In the genomic region with DNA sequence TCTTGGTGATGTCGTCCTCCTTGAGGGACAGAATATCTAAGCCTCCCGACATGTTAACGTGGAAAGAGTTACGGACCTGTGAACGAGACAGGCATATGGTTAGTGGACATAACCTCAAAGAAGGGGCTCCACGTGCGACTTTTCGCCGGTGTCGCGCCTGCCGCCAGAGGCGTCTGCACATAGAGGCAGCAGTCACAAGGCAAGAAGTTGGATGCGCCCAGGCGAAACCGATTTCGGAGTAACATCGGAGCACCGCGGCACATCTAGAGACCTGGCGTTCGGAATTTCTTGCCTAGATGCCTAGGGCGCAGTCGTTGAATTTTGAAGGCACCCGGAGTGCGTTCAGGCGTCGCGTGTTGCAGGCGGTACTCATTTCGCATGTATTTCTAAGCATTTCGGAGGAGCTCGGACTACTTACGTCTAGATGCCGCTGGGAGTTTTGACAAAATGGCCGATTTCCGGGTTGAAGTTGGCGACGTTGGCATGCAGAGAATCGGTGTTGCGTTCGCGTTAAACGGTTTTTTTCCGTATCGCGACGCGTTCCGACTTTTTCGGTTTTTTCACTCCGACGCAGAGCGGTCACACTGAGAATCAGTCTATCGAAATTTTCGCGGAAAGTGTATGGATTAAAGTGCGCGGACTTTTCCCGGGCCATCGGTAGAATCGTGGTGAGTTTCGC, we compare ENCODE assay signal across 5 fruit fly cellular contexts.
TF ChIP-seq lines count a peak whose summit lies in the region.

sta (minus strand) TSS at position 574 of the 679 bp plus-strand sequence.
inc (plus strand) TSS at position 640 of the 679 bp plus-strand sequence.

TF ChIP-seq in whole organism, adult, 20 proteins besides CTCF, POLR2A, EP300 and RAD21 (continued from another document):
- TF ChIP-seq CG7101 (tag; optimal IDR thresholded peaks at IDR 0.05; lab: Kevin White, UChicago) (peak; percentile 89), tj (GFP tag; optimal IDR thresholded peaks at IDR 0.05; lab: Kevin White, UChicago) (peak; percentile 62), kay (GFP tag; lab: Kevin White, UChicago; ENCODE audit: borderline replicate concordance) (no peak), CG7045 (GFP tag; optimal IDR thresholded peaks at IDR 0.05; lab: Kevin White, UChicago) (peak; percentile 3)

TF ChIP-seq in whole organism, embryonic, 481 proteins besides CTCF, POLR2A, EP300 and RAD21 (continued from another document and continues in another):
- TF ChIP-seq Sox100B (GFP tag; optimal IDR thresholded peaks at IDR 0.05; lab: Kevin White, UChicago) (no peak), aop (GFP tag; IDR thresholded peaks at IDR 0.05; lab: Robert Waterston, UW) (no peak), sr (GFP tag; IDR thresholded peaks at IDR 0.05; lab: Robert Waterston, UW) (0 out of 3 replicates have a peak, but pooled peaks have one; percentile 8), dm (GFP tag; optimal IDR thresholded peaks at IDR 0.05; lab: Kevin White, UChicago) (peak; percentile 90), Sry-β (GFP tag; optimal IDR thresholded peaks at IDR 0.05; lab: Kevin White, UChicago) (peak; percentile 11), Dref (GFP tag; IDR thresholded peaks at IDR 0.05; lab: Robert Waterston, UW) (peak; percentile 72), CG17568 (GFP tag; optimal IDR thresholded peaks at IDR 0.05; lab: Kevin White, UChicago) (no peak), cg (GFP tag; optimal IDR thresholded peaks at IDR 0.05; lab: Kevin White, UChicago) (no peak), trem (tag; optimal IDR thresholded peaks at IDR 0.05; lab: Kevin White, UChicago) (peak; percentile 81), oc (tag; optimal IDR thresholded peaks at IDR 0.05; lab: Kevin White, UChicago) (peak; percentile 65), repo (GFP tag; optimal IDR thresholded peaks at IDR 0.05; lab: Kevin White, UChicago) (peak; percentile 54), Hsf (GFP tag; optimal IDR thresholded peaks at IDR 0.05; lab: Kevin White, UChicago) (peak; percentile 37), CG4820 (GFP tag; optimal IDR thresholded peaks at IDR 0.05; lab: Kevin White, UChicago) (no peak), seq (GFP tag; IDR thresholded peaks at IDR 0.05; lab: Robert Waterston, UW) (peak; percentile 41; the same call in 1 of the 2 replicates), C15 (GFP tag; IDR thresholded peaks at IDR 0.05; lab: Robert Waterston, UW) (0 out of 3 replicates have a peak, but pooled peaks have one; percentile 14), nmo (GFP tag; optimal IDR thresholded peaks at IDR 0.05; lab: Kevin White, UChicago) (peak; percentile 67), CG12769 (tag; optimal IDR thresholded peaks at IDR 0.05; lab: Kevin White, UChicago) (no peak), Mrtf (GFP tag; IDR thresholded peaks at IDR 0.05; lab: Robert Waterston, UW) (0 out of 3 replicates have a peak, but pooled peaks have one; percentile 48), HLH4C (GFP tag; IDR thresholded peaks at IDR 0.05; lab: Robert Waterston, UW; ENCODE audit: partially characterized antibody) (peak; percentile 64), gsb-n (tag; optimal IDR thresholded peaks at IDR 0.05; lab: Kevin White, UChicago) (peak; percentile 69), lilli (GFP tag; optimal IDR thresholded peaks at IDR 0.05; lab: Kevin White, UChicago) (peak; percentile 65), B-H2 (GFP tag; optimal IDR thresholded peaks at IDR 0.05; lab: Kevin White, UChicago) (peak; percentile 81), ci (GFP tag; IDR thresholded peaks at IDR 0.05; lab: Robert Waterston, UW) (peak; percentile 89), Ada2b (GFP tag; IDR thresholded peaks at IDR 0.05; lab: Robert Waterston, UW) (peak; percentile 10; the same call in 1 of the 2 replicates), CG13775 (GFP tag; optimal IDR thresholded peaks at IDR 0.05; lab: Kevin White, UChicago) (peak; percentile 47), CG1233 (GFP tag; optimal IDR thresholded peaks at IDR 0.05; lab: Kevin White, UChicago) (peak; percentile 64), her (GFP tag; optimal IDR thresholded peaks at IDR 0.05; lab: Kevin White, UChicago) (peak; percentile 83), gt (GFP tag; IDR thresholded peaks at IDR 0.05; lab: Robert Waterston, UW) (no peak), Ets65A (GFP tag; lab: Kevin White, UChicago) (no peak)

TF ChIP-seq in whole organism, prepupa, 60 proteins besides CTCF, POLR2A, EP300 and RAD21 (continued from another document and continues in another):
- TF ChIP-seq Blimp-1 (GFP tag; optimal IDR thresholded peaks at IDR 0.05; lab: Kevin White, UChicago) (peak; percentile 29), CG7368 (GFP tag; optimal IDR thresholded peaks at IDR 0.05; lab: Kevin White, UChicago) (peak; percentile 63), CG1621 (tag; optimal IDR thresholded peaks at IDR 0.05; lab: Kevin White, UChicago) (peak; percentile 86), CG4318 (GFP tag; optimal IDR thresholded peaks at IDR 0.05; lab: Kevin White, UChicago) (no peak), salr (GFP tag; optimal IDR thresholded peaks at IDR 0.05; lab: Kevin White, UChicago) (peak in 1 of 2 experiments; percentile 37), CG34406 (GFP tag; optimal IDR thresholded peaks at IDR 0.05; lab: Kevin White, UChicago) (peak; percentile 40), vri (GFP tag; optimal IDR thresholded peaks at IDR 0.05; lab: Kevin White, UChicago) (peak; percentile 64), CG8119 (GFP tag; IDR thresholded peaks at IDR 0.05; lab: Robert Waterston, UW) (peak; percentile 31; the same call in 1 of the 3 replicates), Sox15 (GFP tag; optimal IDR thresholded peaks at IDR 0.05; lab: Kevin White, UChicago) (no peak), Eip75B (GFP tag; optimal IDR thresholded peaks at IDR 0.05; lab: Kevin White, UChicago) (peak; percentile 51), fd85E (GFP tag; optimal IDR thresholded peaks at IDR 0.05; lab: Kevin White, UChicago) (peak; percentile 34), CG9139 (GFP tag; optimal IDR thresholded peaks at IDR 0.05; lab: Kevin White, UChicago) (peak; percentile 61), CG6854 (GFP tag; optimal IDR thresholded peaks at IDR 0.05; lab: Kevin White, UChicago) (peak; percentile 91), svp (GFP tag; lab: Kevin White, UChicago) (peak; percentile 65), Eip93F (GFP tag; optimal IDR thresholded peaks at IDR 0.05; lab: Kevin White, UChicago) (no peak), Gug (GFP tag; IDR thresholded peaks at IDR 0.05; lab: Robert Waterston, UW) (no peak), CG6163 (GFP tag; IDR thresholded peaks at IDR 0.05; lab: Robert Waterston, UW) (peak; percentile 76), CG8319 (GFP tag; optimal IDR thresholded peaks at IDR 0.05; lab: Kevin White, UChicago) (peak; percentile 10), lz (GFP tag; optimal IDR thresholded peaks at IDR 0.05; lab: Kevin White, UChicago) (peak; percentile 43), spab (GFP tag; optimal IDR thresholded peaks at IDR 0.05; lab: Kevin White, UChicago) (peak; percentile 10), dac (GFP tag; optimal IDR thresholded peaks at IDR 0.05; lab: Kevin White, UChicago) (peak; percentile 51), CG16779 (tag; optimal IDR thresholded peaks at IDR 0.05; lab: Kevin White, UChicago) (peak; percentile 28), CG11762 (GFP tag; optimal IDR thresholded peaks at IDR 0.05; lab: Kevin White, UChicago; ENCODE audit: insufficient read depth) (peak; percentile 3), CG32006 (GFP tag; optimal IDR thresholded peaks at IDR 0.05; lab: Kevin White, UChicago) (no peak), esn (GFP tag; optimal IDR thresholded peaks at IDR 0.05; lab: Kevin White, UChicago) (peak; percentile 66), topi (GFP tag; optimal IDR thresholded peaks at IDR 0.05; lab: Kevin White, UChicago) (peak; percentile 70), acj6 (GFP tag; optimal IDR thresholded peaks at IDR 0.05; lab: Kevin White, UChicago) (peak; percentile 12), eg (GFP tag; IDR thresholded peaks at IDR 0.05; lab: Robert Waterston, UW) (peak; percentile 57; the same call in 2 of the 3 replicates), CG3919 (GFP tag; optimal IDR thresholded peaks at IDR 0.05; lab: Kevin White, UChicago) (peak; percentile 77), Hr38 (GFP tag; optimal IDR thresholded peaks at IDR 0.05; lab: Kevin White, UChicago) (no peak)

TF ChIP-seq in whole organism, pupa, 21 proteins besides CTCF, POLR2A, EP300 and RAD21 (continued from another document):
- TF ChIP-seq CG32121 (GFP tag; IDR thresholded peaks at IDR 0.05; lab: Robert Waterston, UW) = no peak
- peak; percentile 51; the same call in 1 of the 3 replicates for TF ChIP-seq fd96Ca (GFP tag; IDR thresholded peaks at IDR 0.05; lab: Robert Waterston, UW)

TF ChIP-seq in whole organism, wandering third instar larva, 38 proteins besides CTCF, POLR2A, EP300 and RAD21 (continued from another document):
- TF ChIP-seq Jra (GFP tag; optimal IDR thresholded peaks at IDR 0.05; lab: Kevin White, UChicago) (no peak), ey (GFP tag; optimal IDR thresholded peaks at IDR 0.05; lab: Kevin White, UChicago) (peak; percentile 37), dl (GFP tag; optimal IDR thresholded peaks at IDR 0.05; lab: Kevin White, UChicago; ENCODE audit: insufficient read depth in 1 of 2, partially characterized antibody in 2 of 2) (no peak), GATAd (GFP tag; optimal IDR thresholded peaks at IDR 0.05; lab: Kevin White, UChicago) (no peak), br (GFP tag; optimal IDR thresholded peaks at IDR 0.05; lab: Kevin White, UChicago) (peak; percentile 69), h (GFP tag; optimal IDR thresholded peaks at IDR 0.05; lab: Kevin White, UChicago) (peak; percentile 68), jim (GFP tag; optimal IDR thresholded peaks at IDR 0.05; lab: Kevin White, UChicago) (no peak), rgr (GFP tag; optimal IDR thresholded peaks at IDR 0.05; lab: Kevin White, UChicago) (peak; percentile 83), Rel (GFP tag; optimal IDR thresholded peaks at IDR 0.05; lab: Kevin White, UChicago) (no peak), Rel (tag; optimal IDR thresholded peaks at IDR 0.05; lab: Kevin White, UChicago) (peak; percentile 72), Sp1 (GFP tag; optimal IDR thresholded peaks at IDR 0.05; lab: Kevin White, UChicago) (peak; percentile 83), Myc (optimal IDR thresholded peaks at IDR 0.05; lab: Kevin White, UChicago) (no peak), Hnf4 (GFP tag; optimal IDR thresholded peaks at IDR 0.05; lab: Kevin White, UChicago) (no peak), Dif (GFP tag; optimal IDR thresholded peaks at IDR 0.05; lab: Kevin White, UChicago; ENCODE audit: partially characterized antibody) (peak; percentile 68), dsf (GFP tag; optimal IDR thresholded peaks at IDR 0.05; lab: Kevin White, UChicago; ENCODE audit: borderline replicate concordance) (no peak)
